Worm (Caenorhabditis elegans) whole organism, young adult: Measurements from ENCODE around the gene snu-66.
A peak's percentile ranks its signal among the peaks of the same experiment; 100 is the strongest.

Experiments used
- C17E4.6 ChIP-seq: fragments of 200-800 bp; sonication (Bioruptor generic); IDR thresholded peaks from 2 replicates; pipeline ENCODE4 v1.3.6; 2022; ENCODE audit warnings: missing genetic modification reagents, missing genetic modification characterization, missing compliant biosample characterization
- F23B12.7 ChIP-seq: sonication (generic microtip); optimal IDR thresholded peaks from 2 replicates; lab custom pipeline; 2017; ENCODE audit warnings: missing genetic modification characterization, mild to moderate bottlenecking, missing compliant biosample characterization, antibody characterized with exemption, moderate library complexity; ENCODE audit not compliant: insufficient read depth
- F33H1.4 ChIP-seq: fragments of 200-800 bp; sonication (Bioruptor generic); IDR thresholded peaks from 2 replicates; pipeline ENCODE4 v1.3.6; 2022; ENCODE audit warnings: missing genetic modification reagents, missing genetic modification characterization, missing compliant biosample characterization
- F49E8.2 ChIP-seq: sonication (generic microtip); optimal IDR thresholded peaks from 3 replicates; lab custom pipeline; 2017; ENCODE audit warnings: missing genetic modification characterization, mild to moderate bottlenecking, missing compliant biosample characterization, antibody characterized with exemption, moderate library complexity; ENCODE audit not compliant: insufficient read depth
- ZK185.1 ChIP-seq: sonication (generic microtip); optimal IDR thresholded peaks from 2 replicates; lab custom pipeline; 2016; ENCODE audit warnings: mild to moderate bottlenecking, missing genetic modification characterization, missing compliant biosample characterization; ENCODE audit not compliant: poor library complexity, severe bottlenecking
- attf-5 ChIP-seq: fragments of 200-800 bp; sonication (Bioruptor generic); optimal IDR thresholded peaks from 2 replicates; lab custom pipeline; 2018; ENCODE audit warnings: mild to moderate bottlenecking, missing genetic modification characterization, missing compliant biosample characterization
- cebp-1 ChIP-seq, 2 experiments: fragments of 200-800 bp in 1 of 2; sonication (Bioruptor generic) in 1 of 2; sonication (generic microtip) in 1 of 2; IDR thresholded peaks in 1 of 2; optimal IDR thresholded peaks in 1 of 2; 2 replicates each; pipeline versions ENCODE4 v1.3.6 to Lab custom; 2017 to 2022; ENCODE audit warnings: missing compliant biosample characterization in 2 of 2, missing genetic modification characterization in 2 of 2, mild to moderate bottlenecking in 1 of 2, missing genetic modification reagents in 1 of 2, moderate library complexity in 1 of 2
- ceh-91 ChIP-seq: fragments of 200-800 bp; sonication (Bioruptor generic); IDR thresholded peaks from 2 replicates; pipeline ENCODE4 v1.3.6; 2022; ENCODE audit warnings: missing genetic modification reagents, missing genetic modification characterization, missing compliant biosample characterization
- dox-1 ChIP-seq: fragments of 200-800 bp; sonication (Bioruptor generic); IDR thresholded peaks from 2 replicates; pipeline ENCODE4 v1.3.6; 2022; ENCODE audit warnings: missing genetic modification reagents, missing genetic modification characterization, missing compliant biosample characterization
- dpl-1 ChIP-seq: fragments of 150-350 bp; optimal IDR thresholded peaks from 2 replicates; lab custom pipeline; 2014; ENCODE audit warnings: missing biosample characterization, missing genetic modification reagents, missing genetic modification characterization
- gei-17 ChIP-seq: fragments of 200-800 bp; sonication (Bioruptor generic); optimal IDR thresholded peaks from 2 replicates; lab custom pipeline; 2018; ENCODE audit warnings: mild to moderate bottlenecking, missing genetic modification characterization, missing compliant biosample characterization
- hsf-1 ChIP-seq: fragments of 200-800 bp; sonication (Bioruptor generic); IDR thresholded peaks from 2 replicates; pipeline ENCODE4 v1.3.6; 2022; ENCODE audit warnings: missing genetic modification reagents, missing genetic modification characterization, missing compliant biosample characterization
- lin-35 ChIP-seq, 3 experiments: fragments of 150-350 bp in 2 of 3; sonication (generic microtip) in 1 of 3; optimal IDR thresholded peaks; 2 replicates each; lab custom pipeline; 2014 to 2018; ENCODE audit warnings: missing biosample characterization in 3 of 3, missing genetic modification characterization in 3 of 3, missing genetic modification reagents in 3 of 3
- lin-40 ChIP-seq: sonication (generic microtip); optimal IDR thresholded peaks from 2 replicates; lab custom pipeline; 2016; ENCODE audit warnings: missing genetic modification characterization, mild to moderate bottlenecking, missing compliant biosample characterization, missing genotype, missing genetic modification reagents
- lin-54 ChIP-seq: fragments of 200-800 bp; sonication (Bioruptor generic); optimal IDR thresholded peaks from 2 replicates; lab custom pipeline; 2018; ENCODE audit warnings: mild to moderate bottlenecking, missing genetic modification characterization, missing compliant biosample characterization
- lir-1 ChIP-seq: fragments of 200-800 bp; sonication (Bioruptor generic); conservative IDR thresholded peaks from 2 replicates; pipeline ENCODE4 v1.3.6; 2022; ENCODE audit warnings: missing genetic modification reagents, missing genetic modification characterization, missing compliant biosample characterization
- lsl-1 ChIP-seq: fragments of 200-800 bp; sonication (Bioruptor generic); optimal IDR thresholded peaks from 2 replicates; lab custom pipeline; 2018; ENCODE audit warnings: mild to moderate bottlenecking, missing genetic modification characterization, moderate library complexity, missing compliant biosample characterization
- madf-10 ChIP-seq: sonication (generic microtip); optimal IDR thresholded peaks from 2 replicates; lab custom pipeline; 2016; ENCODE audit warnings: mild to moderate bottlenecking, missing genetic modification characterization, missing compliant biosample characterization
- madf-6 ChIP-seq: fragments of 200-800 bp; sonication (Bioruptor generic); IDR thresholded peaks from 2 replicates; pipeline ENCODE4 v1.3.6; 2022; ENCODE audit warnings: missing genetic modification reagents, missing genetic modification characterization, missing compliant biosample characterization
- madf-8 ChIP-seq: fragments of 200-800 bp; sonication (Bioruptor generic); conservative IDR thresholded peaks from 2 replicates; pipeline ENCODE4 v1.3.6; 2022; ENCODE audit warnings: missing genetic modification reagents, missing genetic modification characterization, missing compliant biosample characterization
- mcd-1 ChIP-seq: fragments of 200-800 bp; sonication (Bioruptor generic); IDR thresholded peaks from 2 replicates; pipeline ENCODE4 v1.3.6; 2022; ENCODE audit warnings: missing genetic modification reagents, missing genetic modification characterization, missing compliant biosample characterization
- nfya-2 ChIP-seq: fragments of 200-800 bp; sonication (Bioruptor generic); IDR thresholded peaks from 2 replicates; pipeline ENCODE4 v1.3.6; 2022; ENCODE audit warnings: missing genetic modification reagents, missing genetic modification characterization, missing compliant biosample characterization
- nhr-27 ChIP-seq: fragments of 200-800 bp; sonication (Bioruptor generic); optimal IDR thresholded peaks from 2 replicates; lab custom pipeline; 2018; ENCODE audit warnings: mild to moderate bottlenecking, missing genetic modification characterization, moderate library complexity, missing compliant biosample characterization
- nhr-80 ChIP-seq: sonication (generic microtip); optimal IDR thresholded peaks from 2 replicates; lab custom pipeline; 2016; ENCODE audit warnings: missing genetic modification characterization, missing compliant biosample characterization
- pbrm-1 ChIP-seq: fragments of 200-800 bp; sonication (Bioruptor generic); IDR thresholded peaks from 2 replicates; pipeline ENCODE4 v1.3.6; 2022; ENCODE audit warnings: missing genetic modification reagents, missing genetic modification characterization, missing compliant biosample characterization
- rcor-1 ChIP-seq: fragments of 200-800 bp; sonication (Bioruptor generic); IDR thresholded peaks from 2 replicates; pipeline ENCODE4 v1.3.6; 2022; ENCODE audit warnings: missing genetic modification reagents, missing genetic modification characterization, missing compliant biosample characterization
- rec-8 ChIP-seq, 2 experiments: sonication (generic microtip); optimal IDR thresholded peaks; 2 replicates each; lab custom pipeline; 2016; ENCODE audit warnings: mild to moderate bottlenecking in 2 of 2, missing genetic modification characterization in 2 of 2, missing genetic modification reagents in 2 of 2, missing genotype in 2 of 2, missing biosample characterization in 1 of 2, missing compliant biosample characterization in 1 of 2, moderate library complexity in 1 of 2
- rpc-1 ChIP-seq, 2 experiments: fragments of 150-350 bp in 1 of 2; sonication (generic microtip) in 1 of 2; optimal IDR thresholded peaks; 2 replicates each; lab custom pipeline; 2014 to 2018; ENCODE audit warnings: missing biosample characterization in 1 of 2, missing genetic modification characterization in 1 of 2, missing genetic modification reagents in 1 of 2, missing genotype in 1 of 2
- sea-2 ChIP-seq: fragments of 200-800 bp; sonication (Bioruptor generic); IDR thresholded peaks from 2 replicates; pipeline ENCODE4 v1.3.6; 2022; ENCODE audit warnings: missing genetic modification characterization, missing compliant biosample characterization
- snpc-1.1 ChIP-seq: sonication (generic microtip); optimal IDR thresholded peaks from 2 replicates; lab custom pipeline; 2017; ENCODE audit warnings: missing genetic modification characterization, mild to moderate bottlenecking, missing compliant biosample characterization, antibody characterized with exemption, moderate library complexity, missing genotype, missing genetic modification reagents; ENCODE audit not compliant: insufficient read depth
- snpc-4 ChIP-seq, 5 experiments: fragments of 150-350 bp in 1 of 5; sonication (generic microtip) in 4 of 5; optimal IDR thresholded peaks; 2 replicates each; lab custom pipeline; 2014 to 2018; ENCODE audit warnings: missing genetic modification characterization in 5 of 5, missing biosample characterization in 3 of 5, antibody characterized with exemption in 2 of 5, mild to moderate bottlenecking in 2 of 5, missing compliant biosample characterization in 2 of 5, missing genotype in 2 of 5, moderate library complexity in 2 of 5, missing genetic modification reagents in 1 of 5
- tbp1 ChIP-seq: fragments of 200-800 bp; sonication (Bioruptor generic); optimal IDR thresholded peaks from 2 replicates; lab custom pipeline; 2018; ENCODE audit warnings: mild to moderate bottlenecking, missing genetic modification characterization, missing compliant biosample characterization
- tbx-9 ChIP-seq: sonication (generic microtip); optimal IDR thresholded peaks from 2 replicates; lab custom pipeline; 2016; ENCODE audit warnings: borderline replicate concordance, missing genetic modification characterization, inconsistent platforms, missing compliant biosample characterization
- tlf-1 ChIP-seq: fragments of 200-800 bp; sonication (Bioruptor generic); optimal IDR thresholded peaks from 2 replicates; lab custom pipeline; 2018; ENCODE audit warnings: mild to moderate bottlenecking, missing genetic modification characterization, missing compliant biosample characterization
- xnd-1 ChIP-seq: sonication (generic microtip); optimal IDR thresholded peaks from 2 replicates; lab custom pipeline; 2016; ENCODE audit warnings: missing genotype, missing genetic modification reagents, missing genetic modification characterization, missing compliant biosample characterization
- ztf-18 ChIP-seq: sonication (generic microtip); optimal IDR thresholded peaks from 2 replicates; lab custom pipeline; 2016; ENCODE audit warnings: missing genotype, mild to moderate bottlenecking, missing genetic modification characterization, missing compliant biosample characterization
- ztf-26 ChIP-seq: sonication (generic microtip); optimal IDR thresholded peaks from 2 replicates; lab custom pipeline; 2017; ENCODE audit warnings: missing genetic modification characterization, missing compliant biosample characterization
- ztf-3 ChIP-seq: fragments of 200-800 bp; sonication (Bioruptor generic); optimal IDR thresholded peaks from 2 replicates; lab custom pipeline; 2018; ENCODE audit warnings: mild to moderate bottlenecking, missing genetic modification characterization, missing compliant biosample characterization

snu-66 gene

DNA sequence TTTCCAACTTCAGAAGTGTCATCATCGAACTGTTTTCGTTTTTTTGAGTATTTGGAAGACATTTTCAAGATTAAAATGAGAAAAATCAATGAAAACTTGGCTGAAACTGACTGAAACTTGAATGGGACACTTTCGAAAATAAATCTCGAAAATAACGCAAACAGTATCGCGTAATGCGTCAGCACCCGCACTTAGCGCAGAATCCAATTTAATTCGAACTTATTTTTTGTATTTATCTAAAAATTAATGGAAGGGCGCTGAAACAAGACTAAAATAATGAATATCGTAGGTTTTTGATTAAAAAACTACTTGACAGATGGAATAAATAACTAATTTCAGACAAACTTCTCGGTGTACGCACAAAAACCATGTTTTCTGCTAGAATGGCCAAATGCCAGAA, at the start of gene snu-66, which contains the start of gene ints-9:
TSS of gene snu-66 (minus strand) at position 108 of the 400 bp plus-strand sequence.
TSS of gene ints-9 (plus strand) at position 240 of the 400 bp plus-strand sequence.
- TF ChIP-seq rec-8 (tag; optimal IDR thresholded peaks at IDR 0.05; lab: Kevin White, UChicago), result no peak
- no peak for TF ChIP-seq xnd-1
- no peak for TF ChIP-seq tlf-1 (GFP tag; lab: Kevin White, UChicago)
- TF ChIP-seq lin-35 (GFP tag; optimal IDR thresholded peaks at IDR 0.05; lab: Kevin White, UChicago), result peak in 1 of 3 experiments; percentile 75
- TF ChIP-seq rcor-1 (GFP tag; lab: Robert Waterston, UW), result no peak
- no peak for TF ChIP-seq snpc-4 (GFP tag; optimal IDR thresholded peaks at IDR 0.05; lab: Kevin White, UChicago)
- peak in 2 of 4 experiments; percentile 34 to 47 for TF ChIP-seq snpc-4 (tag; optimal IDR thresholded peaks at IDR 0.05; lab: Kevin White, UChicago)
- TF ChIP-seq ztf-26 (tag; lab: Kevin White, UChicago), result no peak
- TF ChIP-seq attf-5, result peak; percentile 65
- TF ChIP-seq F49E8.2 (tag; lab: Kevin White, UChicago), result no peak
- TF ChIP-seq lsl-1, result peak; percentile 41
- TF ChIP-seq hsf-1, result peak; percentile 53
- TF ChIP-seq ztf-3 (GFP tag; lab: Kevin White, UChicago), result no peak
- TF ChIP-seq madf-6 (GFP tag; lab: Robert Waterston, UW), result peak; percentile 41; the same call in 1 of the 2 replicates
- TF ChIP-seq dpl-1 (GFP tag; lab: Kevin White, UChicago), result no peak
- TF ChIP-seq lin-54 (GFP tag; lab: Kevin White, UChicago), result peak; percentile 48
- peak; percentile 24 for TF ChIP-seq snpc-1.1
- peak; percentile 80 for TF ChIP-seq mcd-1 (GFP tag; lab: Robert Waterston, UW)
- TF ChIP-seq gei-17 (GFP tag; lab: Kevin White, UChicago), result no peak
- TF ChIP-seq nfya-2, result no peak
- peak; percentile 43 for TF ChIP-seq lin-40
- TF ChIP-seq nhr-27, result no peak
- peak; percentile 15 for TF ChIP-seq tbp1 (GFP tag; lab: Kevin White, UChicago)
- TF ChIP-seq F23B12.7 (tag; lab: Kevin White, UChicago), result no peak
- no peak for TF ChIP-seq sea-2 (GFP tag; lab: Robert Waterston, UW)
- TF ChIP-seq rpc-1 (optimal IDR thresholded peaks at IDR 0.05; lab: Kevin White, UChicago), result no peak
- no peak for TF ChIP-seq rpc-1 (tag; optimal IDR thresholded peaks at IDR 0.05; lab: Kevin White, UChicago)
- TF ChIP-seq tbx-9, result no peak
- TF ChIP-seq cebp-1 (GFP tag; IDR thresholded peaks at IDR 0.05; lab: Robert Waterston, UW), result no peak
- TF ChIP-seq cebp-1 (tag; optimal IDR thresholded peaks at IDR 0.05; lab: Kevin White, UChicago), result peak; percentile 45
- no peak for TF ChIP-seq lir-1
- no peak for TF ChIP-seq madf-8
- TF ChIP-seq ZK185.1 (tag; lab: Kevin White, UChicago), result peak; percentile 46
- TF ChIP-seq nhr-80 (tag; lab: Kevin White, UChicago), result peak; percentile 1
- TF ChIP-seq F33H1.4 (GFP tag; lab: Robert Waterston, UW), result peak; percentile 40
- 0 out of 2 replicates have a peak, but pooled peaks have one; percentile 11 for TF ChIP-seq ceh-91 (GFP tag; lab: Robert Waterston, UW)
- TF ChIP-seq C17E4.6 (GFP tag; lab: Robert Waterston, UW), result no peak
- TF ChIP-seq ztf-18, result peak; percentile 93
- TF ChIP-seq pbrm-1 (GFP tag; lab: Robert Waterston, UW), result peak; percentile 7; the same call in 1 of the 2 replicates
- 0 out of 2 replicates have a peak, but pooled peaks have one; percentile 16 for TF ChIP-seq dox-1 (GFP tag; lab: Robert Waterston, UW)
- no peak for TF ChIP-seq madf-10 (tag; lab: Kevin White, UChicago)
